Fruit fly (Drosophila melanogaster) whole organism, embryonic: Measurements from ENCODE around the gene bb8.

Experiments
- Aef1 ChIP-seq: fragments of 200-800 bp; sonication (Bioruptor generic); IDR thresholded peaks from 3 replicates; pipeline ENCODE4 v1.3.6; 2022; ENCODE audit warnings: missing biosample characterization, missing genetic modification characterization
- Awh ChIP-seq: fragments of 200-800 bp; sonication (Bioruptor generic); IDR thresholded peaks from 2 replicates; pipeline ENCODE4, ENCODE4 v1.3.6; 2022; ENCODE audit warnings: missing biosample characterization, missing genetic modification characterization
- CG10543 ChIP-seq: fragments of 200-800 bp; sonication (Bioruptor generic); optimal IDR thresholded peaks from 3 replicates; lab custom pipeline; 2017; ENCODE audit warnings: missing biosample characterization, mild to moderate bottlenecking, missing genetic modification characterization, moderate library complexity
- CG11504 ChIP-seq: fragments of 200-800 bp; sonication (Bioruptor generic); optimal IDR thresholded peaks from 3 replicates; lab custom pipeline; 2019; ENCODE audit warnings: missing biosample characterization, mild to moderate bottlenecking, missing genetic modification characterization, moderate library complexity
- CG13123 ChIP-seq: fragments of 200-800 bp; sonication (Bioruptor generic); optimal IDR thresholded peaks from 2 replicates; lab custom pipeline; 2016; ENCODE audit warnings: missing biosample characterization, missing genetic modification characterization
- CG15479 ChIP-seq: fragments of 200-800 bp; sonication (Bioruptor generic); optimal IDR thresholded peaks from 3 replicates; lab custom pipeline; 2019; ENCODE audit warnings: missing biosample characterization, mild to moderate bottlenecking, missing genetic modification characterization, moderate library complexity
- CG16863 ChIP-seq: fragments of 200-800 bp; sonication (Bioruptor generic); optimal IDR thresholded peaks from 3 replicates; lab custom pipeline; 2016; ENCODE audit warnings: missing biosample characterization, missing genetic modification characterization
- CG17328 ChIP-seq: fragments of 200-800 bp; sonication (Bioruptor generic); IDR thresholded peaks from 2 replicates; pipeline ENCODE4 v1.3.6; 2022; ENCODE audit warnings: missing biosample characterization, missing genetic modification characterization
- CG1832 ChIP-seq: fragments of 200-800 bp; sonication (Bioruptor generic); optimal IDR thresholded peaks from 2 replicates; lab custom pipeline; 2017; ENCODE audit warnings: missing biosample characterization, mild to moderate bottlenecking, missing genetic modification characterization, inconsistent platforms
- CG2129 ChIP-seq: fragments of 200-800 bp; sonication (Bioruptor generic); IDR thresholded peaks from 2 replicates; pipeline ENCODE4 v1.3.6; 2022; ENCODE audit warnings: missing biosample characterization, missing genetic modification characterization; ENCODE audit not compliant: partially characterized antibody
- CG2712 ChIP-seq: fragments of 200-800 bp; optimal IDR thresholded peaks from 3 replicates; lab custom pipeline; 2019; ENCODE audit warnings: missing biosample characterization, mild to moderate bottlenecking, missing genetic modification characterization, moderate library complexity
- CG4404 ChIP-seq: fragments of 200-800 bp; sonication (Bioruptor generic); IDR thresholded peaks from 2 replicates; pipeline ENCODE4 v1.3.6; 2022; ENCODE audit warnings: missing biosample characterization, missing genetic modification characterization
- CG4707 ChIP-seq: fragments of 200-800 bp; sonication (Bioruptor generic); optimal IDR thresholded peaks from 2 replicates; lab custom pipeline; 2018; ENCODE audit warnings: missing biosample characterization, mild to moderate bottlenecking, missing genetic modification characterization, moderate library complexity
- CG6813 ChIP-seq: fragments of 200-800 bp; sonication (Bioruptor generic); optimal IDR thresholded peaks from 2 replicates; lab custom pipeline; 2017; ENCODE audit warnings: missing biosample characterization, missing genetic modification characterization, mild to moderate bottlenecking, moderate library complexity, missing genetic modification reagents
- CG7786 ChIP-seq: fragments of 200-800 bp; sonication (Bioruptor generic); optimal IDR thresholded peaks from 2 replicates; lab custom pipeline; 2016; ENCODE audit warnings: missing biosample characterization, missing genetic modification characterization
- CG7963 ChIP-seq: fragments of 200-800 bp; sonication (Bioruptor generic); IDR thresholded peaks from 3 replicates; pipeline ENCODE4 v1.3.6; 2022; ENCODE audit warnings: missing biosample characterization, missing genetic modification characterization; ENCODE audit not compliant: partially characterized antibody
- CG8290 ChIP-seq, 3 experiments: fragments of 200-800 bp; sonication (Bioruptor generic); optimal IDR thresholded peaks; 2 replicates each; lab custom pipeline; 2016 to 2019; ENCODE audit warnings: missing biosample characterization in 3 of 3, missing genetic modification characterization in 3 of 3, mild to moderate bottlenecking in 2 of 3, moderate library complexity in 1 of 3
- CG8359 ChIP-seq: fragments of 200-800 bp; sonication (Bioruptor generic); optimal IDR thresholded peaks from 2 replicates; lab custom pipeline; 2017; ENCODE audit warnings: missing biosample characterization, mild to moderate bottlenecking, missing genetic modification characterization, borderline replicate concordance
- CG8388 ChIP-seq: fragments of 200-800 bp; sonication (Bioruptor generic); optimal IDR thresholded peaks from 2 replicates; lab custom pipeline; 2019; ENCODE audit warnings: missing biosample characterization, mild to moderate bottlenecking, missing genetic modification characterization, moderate library complexity
- D19A ChIP-seq: fragments of 200-800 bp; optimal IDR thresholded peaks from 3 replicates; lab custom pipeline; 2019; ENCODE audit warnings: missing biosample characterization, mild to moderate bottlenecking, missing genetic modification characterization, moderate library complexity
- Dek ChIP-seq: fragments of 200-800 bp; sonication (Bioruptor generic); optimal IDR thresholded peaks from 3 replicates; lab custom pipeline; 2019; ENCODE audit warnings: missing biosample characterization, mild to moderate bottlenecking, missing genetic modification characterization, moderate library complexity
- Dfd ChIP-seq, 2 experiments: fragments of >200 bp; optimal IDR thresholded peaks; 2 replicates each; lab custom pipeline; 2017; ENCODE audit warnings: missing biosample characterization in 2 of 2, missing genetic modification characterization in 2 of 2
- Fer3 ChIP-seq: fragments of 200-800 bp; sonication (Bioruptor generic); optimal IDR thresholded peaks from 2 replicates; lab custom pipeline; 2018; ENCODE audit warnings: missing biosample characterization, mild to moderate bottlenecking, missing genetic modification characterization, moderate library complexity
- Kr ChIP-seq: fragments of 200-800 bp; sonication (Bioruptor generic); optimal IDR thresholded peaks from 2 replicates; lab custom pipeline; 2017; ENCODE audit warnings: missing biosample characterization, mild to moderate bottlenecking, missing genetic modification characterization
- Mad ChIP-seq: fragments of 200-800 bp; sonication (Bioruptor generic); optimal IDR thresholded peaks from 2 replicates; lab custom pipeline; 2016; ENCODE audit warnings: missing biosample characterization, missing genetic modification characterization
- Myb ChIP-seq: fragments of 200-800 bp; sonication (Bioruptor generic); optimal IDR thresholded peaks from 2 replicates; lab custom pipeline; 2016; ENCODE audit warnings: missing biosample characterization, missing genetic modification characterization
- NfI ChIP-seq: fragments of 200-800 bp; sonication (Bioruptor generic); optimal IDR thresholded peaks from 3 replicates; lab custom pipeline; 2018; ENCODE audit warnings: missing biosample characterization, mild to moderate bottlenecking, missing genetic modification characterization, moderate library complexity
- Sox100B ChIP-seq: fragments of 200-800 bp; sonication (Bioruptor generic); optimal IDR thresholded peaks from 3 replicates; lab custom pipeline; 2018; ENCODE audit warnings: missing biosample characterization, mild to moderate bottlenecking, missing genetic modification characterization
- Spps ChIP-seq: fragments of 200-800 bp; sonication (Bioruptor generic); optimal IDR thresholded peaks from 2 replicates; lab custom pipeline; 2018; ENCODE audit warnings: missing biosample characterization, mild to moderate bottlenecking, missing genetic modification characterization
- Taf1 ChIP-seq: fragments of 200-800 bp; sonication (Bioruptor generic); IDR thresholded peaks from 2 replicates; pipeline ENCODE4 v1.3.6; 2022; ENCODE audit warnings: missing biosample characterization, missing genetic modification characterization
- Vsx1 ChIP-seq: fragments of 200-800 bp; sonication (Bioruptor generic); optimal IDR thresholded peaks from 2 replicates; lab custom pipeline; 2017; ENCODE audit warnings: missing biosample characterization, mild to moderate bottlenecking, missing genetic modification characterization, missing genetic modification reagents
- Xrp1 ChIP-seq: fragments of 200-800 bp; sonication (Bioruptor generic); IDR thresholded peaks from 2 replicates; pipeline ENCODE4 v1.3.6; 2022; ENCODE audit warnings: missing biosample characterization, missing genetic modification characterization
- abd-A ChIP-seq: fragments of 200-800 bp; sonication (Bioruptor generic); optimal IDR thresholded peaks from 3 replicates; lab custom pipeline; 2019; ENCODE audit warnings: missing biosample characterization, mild to moderate bottlenecking, missing genetic modification characterization, moderate library complexity
- bcd ChIP-seq: fragments of 200-800 bp; sonication (Bioruptor generic); optimal IDR thresholded peaks from 2 replicates; lab custom pipeline; 2017; ENCODE audit warnings: missing biosample characterization, mild to moderate bottlenecking, missing genetic modification characterization
- bowl ChIP-seq: fragments of 200-800 bp; sonication (Bioruptor generic); IDR thresholded peaks from 2 replicates; pipeline ENCODE4 v1.3.6; 2022; ENCODE audit warnings: missing biosample characterization, missing genetic modification characterization
- bsh ChIP-seq, 2 experiments: fragments of 200-800 bp; sonication (Bioruptor generic); optimal IDR thresholded peaks; 2 replicates each; lab custom pipeline; 2017 to 2018; ENCODE audit warnings: mild to moderate bottlenecking in 2 of 2, missing biosample characterization in 2 of 2, missing genetic modification characterization in 2 of 2, moderate library complexity in 1 of 2
- cad ChIP-seq: fragments of >200 bp; optimal IDR thresholded peaks from 2 replicates; lab custom pipeline; 2017; ENCODE audit warnings: missing biosample characterization, missing genetic modification characterization
- chif ChIP-seq, 2 experiments: fragments of 200-800 bp; sonication (Bioruptor generic); optimal IDR thresholded peaks; 3 replicates each; lab custom pipeline; 2016; ENCODE audit warnings: missing biosample characterization in 2 of 2, missing genetic modification characterization in 2 of 2
- chm ChIP-seq: fragments of 200-800 bp; sonication (Bioruptor generic); IDR thresholded peaks from 2 replicates; pipeline ENCODE4 v1.3.6; 2022; ENCODE audit warnings: missing biosample characterization, missing genetic modification characterization
- en ChIP-seq: fragments of 200-800 bp; sonication (Bioruptor generic); optimal IDR thresholded peaks from 2 replicates; lab custom pipeline; 2016; ENCODE audit warnings: missing biosample characterization, missing genetic modification characterization
- gcm ChIP-seq: fragments of 200-800 bp; sonication (Bioruptor generic); optimal IDR thresholded peaks from 2 replicates; lab custom pipeline; 2019; ENCODE audit warnings: missing biosample characterization, mild to moderate bottlenecking, missing genetic modification characterization, moderate library complexity
- gsb ChIP-seq: fragments of 200-800 bp; sonication (Bioruptor generic); IDR thresholded peaks from 2 replicates; pipeline ENCODE4 v1.3.6; 2022; ENCODE audit warnings: missing biosample characterization, missing genetic modification characterization
- hth ChIP-seq: fragments of >200 bp; optimal IDR thresholded peaks from 2 replicates; lab custom pipeline; 2017; ENCODE audit warnings: inconsistent platforms
- mld ChIP-seq: fragments of 200-800 bp; sonication (Bioruptor generic); IDR thresholded peaks from 3 replicates; pipeline ENCODE4 v1.3.6; 2022; ENCODE audit warnings: missing biosample characterization, missing genetic modification characterization; ENCODE audit not compliant: partially characterized antibody
- nerfin-1 ChIP-seq: fragments of 200-800 bp; sonication (Bioruptor generic); optimal IDR thresholded peaks from 3 replicates; lab custom pipeline; 2019; ENCODE audit warnings: missing biosample characterization, mild to moderate bottlenecking, missing genetic modification characterization, moderate library complexity
- odd ChIP-seq: fragments of 200-800 bp; sonication (Bioruptor generic); optimal IDR thresholded peaks from 2 replicates; lab custom pipeline; 2017; ENCODE audit warnings: missing biosample characterization, mild to moderate bottlenecking, missing genetic modification characterization
- p53 ChIP-seq: fragments of 200-800 bp; sonication (Bioruptor generic); optimal IDR thresholded peaks from 2 replicates; lab custom pipeline; 2016; ENCODE audit warnings: missing biosample characterization, missing genetic modification characterization
- ranshi ChIP-seq: fragments of 200-800 bp; sonication (Bioruptor generic); IDR thresholded peaks from 2 replicates; pipeline ENCODE4 v1.3.6; 2022; ENCODE audit warnings: missing biosample characterization, missing genetic modification characterization
- seq ChIP-seq: fragments of 200-800 bp; sonication (Bioruptor generic); IDR thresholded peaks from 2 replicates; pipeline ENCODE4 v1.3.6; 2022; ENCODE audit warnings: missing biosample characterization, missing genetic modification characterization
- z ChIP-seq: fragments of 200-800 bp; sonication (Bioruptor generic); IDR thresholded peaks from 3 replicates; pipeline ENCODE4 v1.3.6; 2022; ENCODE audit warnings: missing biosample characterization, missing genetic modification characterization

bb8 gene

dm6 chr3R:23314332-23314731, 24.3 kb upstream of the bb8 start (continued):
- no peak for TF ChIP-seq p53
- TF ChIP-seq CG10543 (GFP tag; lab: Kevin White, UChicago): peak; percentile 56
- TF ChIP-seq CG16863: no peak
- TF ChIP-seq en (GFP tag; lab: Kevin White, UChicago): no peak
- peak; percentile 49 for TF ChIP-seq abd-A (tag; lab: Kevin White, UChicago)
- TF ChIP-seq gcm (GFP tag; lab: Kevin White, UChicago): peak; percentile 46
- peak; percentile 70 for TF ChIP-seq CG6813 (GFP tag; lab: Kevin White, UChicago)
- TF ChIP-seq z (GFP tag; lab: Robert Waterston, UW): 0 out of 3 replicates have a peak, but pooled peaks have one; percentile 53
- peak; percentile 33 for TF ChIP-seq Vsx1 (GFP tag; lab: Kevin White, UChicago)
- TF ChIP-seq seq: peak; percentile 61; the same call in 1 of the 2 replicates
- TF ChIP-seq CG8359 (GFP tag; lab: Kevin White, UChicago): no peak
- peak; percentile 54 for TF ChIP-seq Sox100B (GFP tag; lab: Kevin White, UChicago)
- no peak for TF ChIP-seq bcd (GFP tag; lab: Kevin White, UChicago)
- no peak for TF ChIP-seq CG7963
- TF ChIP-seq nerfin-1: peak; percentile 52
- no peak for TF ChIP-seq Dek (tag; lab: Kevin White, UChicago)
- TF ChIP-seq CG8388: no peak
- no peak for TF ChIP-seq chif (GFP tag; optimal IDR thresholded peaks at IDR 0.05; lab: Kevin White, UChicago)
- peak; percentile 23 for TF ChIP-seq CG8290 (GFP tag; optimal IDR thresholded peaks at IDR 0.05; lab: Kevin White, UChicago)
- TF ChIP-seq CG8290 (tag; optimal IDR thresholded peaks at IDR 0.05; lab: Kevin White, UChicago): peak; percentile 35 to 44
- TF ChIP-seq cad (GFP tag; lab: Kevin White, UChicago): no peak
- TF ChIP-seq CG11504 (tag; lab: Kevin White, UChicago): peak; percentile 16
- no peak for TF ChIP-seq D19A (tag; lab: Kevin White, UChicago)
- TF ChIP-seq chm (GFP tag; lab: Robert Waterston, UW): peak; percentile 74
- no peak for TF ChIP-seq Spps (tag; lab: Kevin White, UChicago)
- peak; percentile 51 for TF ChIP-seq Xrp1 (GFP tag; lab: Robert Waterston, UW)
- TF ChIP-seq CG17328 (GFP tag; lab: Robert Waterston, UW): 0 out of 2 replicates have a peak, but pooled peaks have one; percentile 32
- TF ChIP-seq bowl: peak; percentile 52; the same call in 1 of the 2 replicates
- TF ChIP-seq CG13123: no peak
- peak; percentile 27 to 41 for TF ChIP-seq bsh (GFP tag; optimal IDR thresholded peaks at IDR 0.05; lab: Kevin White, UChicago)
- TF ChIP-seq Myb: peak; percentile 9
- peak; percentile 32 for TF ChIP-seq CG2712
- TF ChIP-seq CG4404 (GFP tag; lab: Robert Waterston, UW): no peak
- TF ChIP-seq Dfd (GFP tag; optimal IDR thresholded peaks at IDR 0.05; lab: Kevin White, UChicago): no peak
- TF ChIP-seq Mad: no peak
- peak; percentile 58 for TF ChIP-seq CG4707
- TF ChIP-seq Fer3 (tag; lab: Kevin White, UChicago): peak; percentile 48
- no peak; the same call in 1 of the 2 replicates for TF ChIP-seq Awh (GFP tag; lab: Robert Waterston, UW)
- peak; percentile 57 for TF ChIP-seq CG15479 (GFP tag; lab: Kevin White, UChicago)
- peak; percentile 77 for TF ChIP-seq Aef1 (GFP tag; lab: Robert Waterston, UW)
- TF ChIP-seq ranshi (GFP tag; lab: Robert Waterston, UW): peak; percentile 22; the same call in 1 of the 2 replicates
- TF ChIP-seq gsb (GFP tag; lab: Robert Waterston, UW): no peak
- TF ChIP-seq mld: no peak
- no peak for TF ChIP-seq CG1832 (GFP tag; lab: Kevin White, UChicago)
- peak; percentile 70 for TF ChIP-seq odd (GFP tag; lab: Kevin White, UChicago)
- no peak for TF ChIP-seq CG2129 (GFP tag; lab: Robert Waterston, UW)
- no peak for TF ChIP-seq hth (lab: Kevin White, UChicago)
- TF ChIP-seq CG7786: no peak
- TF ChIP-seq Kr: peak; percentile 20
- no peak for TF ChIP-seq Taf1 (GFP tag; lab: Robert Waterston, UW)
- TF ChIP-seq NfI (GFP tag; lab: Kevin White, UChicago): peak; percentile 64
